Worm (Caenorhabditis elegans) whole organism, late embryonic: Measurements from ENCODE around the gene glb-25.

ENCODE experiments used
- C08G9.2 ChIP-seq: sonication (generic microtip); optimal IDR thresholded peaks from 2 replicates; lab custom pipeline; 2016; ENCODE audit warnings: mild to moderate bottlenecking, missing genetic modification characterization, moderate library complexity, missing compliant biosample characterization
- C38D4.7 ChIP-seq: fragments of 200-800 bp; sonication (Bioruptor generic); optimal IDR thresholded peaks from 2 replicates; lab custom pipeline; 2018; ENCODE audit warnings: mild to moderate bottlenecking, missing genetic modification characterization, moderate library complexity, missing compliant biosample characterization
- F13H6.1 ChIP-seq: sonication (generic microtip); optimal IDR thresholded peaks from 2 replicates; lab custom pipeline; 2016; ENCODE audit warnings: missing genetic modification characterization, missing compliant biosample characterization
- T23F11.4 ChIP-seq: fragments of 200-800 bp; sonication (Bioruptor generic); optimal IDR thresholded peaks from 2 replicates; lab custom pipeline; 2018; ENCODE audit warnings: mild to moderate bottlenecking, missing genetic modification characterization, missing compliant biosample characterization
- ahr-1 ChIP-seq: sonication (generic microtip); optimal IDR thresholded peaks from 2 replicates; lab custom pipeline; 2016; ENCODE audit warnings: missing genetic modification characterization, missing compliant biosample characterization
- ama-1 ChIP-seq: fragments of 150-350 bp; optimal IDR thresholded peaks from 2 replicates; lab custom pipeline; 2014
- ceh-18 ChIP-seq: sonication (generic microtip); optimal IDR thresholded peaks from 2 replicates; lab custom pipeline; 2016; ENCODE audit warnings: missing genetic modification characterization, missing compliant biosample characterization
- ceh-2 ChIP-seq: sonication (generic microtip); optimal IDR thresholded peaks from 2 replicates; lab custom pipeline; 2016; ENCODE audit warnings: missing genotype, missing genetic modification characterization, missing compliant biosample characterization
- ceh-24 ChIP-seq: sonication (generic microtip); optimal IDR thresholded peaks from 2 replicates; lab custom pipeline; 2016; ENCODE audit warnings: mild to moderate bottlenecking, missing genetic modification characterization, missing compliant biosample characterization
- ceh-30 ChIP-seq: fragments of 150-350 bp; optimal IDR thresholded peaks from 2 replicates; lab custom pipeline; 2014; ENCODE audit warnings: missing biosample characterization, missing genetic modification characterization
- ceh-48 ChIP-seq: sonication (generic microtip); optimal IDR thresholded peaks from 2 replicates; lab custom pipeline; 2016; ENCODE audit warnings: missing genetic modification characterization, inconsistent platforms, missing compliant biosample characterization
- ceh-6 ChIP-seq: fragments of 200-800 bp; sonication (Bioruptor generic); optimal IDR thresholded peaks from 2 replicates; lab custom pipeline; 2018; ENCODE audit warnings: mild to moderate bottlenecking, missing genetic modification characterization, missing compliant biosample characterization
- che-1 ChIP-seq: sonication (generic microtip); optimal IDR thresholded peaks from 2 replicates; lab custom pipeline; 2016; ENCODE audit warnings: mild to moderate bottlenecking, missing genetic modification characterization, missing compliant biosample characterization
- dmd-4 ChIP-seq: sonication (generic microtip); optimal IDR thresholded peaks from 2 replicates; lab custom pipeline; 2016; ENCODE audit warnings: borderline replicate concordance, missing genetic modification characterization, missing compliant biosample characterization
- dve-1 ChIP-seq: sonication (generic microtip); optimal IDR thresholded peaks from 2 replicates; lab custom pipeline; 2017; ENCODE audit warnings: antibody characterized with exemption, mild to moderate bottlenecking, missing genetic modification characterization, missing compliant biosample characterization
- ets-4 ChIP-seq: sonication (generic microtip); optimal IDR thresholded peaks from 2 replicates; lab custom pipeline; 2016; ENCODE audit warnings: missing genetic modification characterization, missing compliant biosample characterization
- fkh-6 ChIP-seq: sonication (generic microtip); optimal IDR thresholded peaks from 2 replicates; lab custom pipeline; 2016; ENCODE audit warnings: missing genetic modification characterization, missing compliant biosample characterization
- gmeb-2 ChIP-seq: sonication (generic microtip); optimal IDR thresholded peaks from 2 replicates; lab custom pipeline; 2016; ENCODE audit warnings: missing genetic modification characterization, inconsistent platforms, missing compliant biosample characterization
- hlh-13 ChIP-seq: fragments of 200-800 bp; sonication (Bioruptor generic); optimal IDR thresholded peaks from 2 replicates; lab custom pipeline; 2018; ENCODE audit warnings: mild to moderate bottlenecking, missing genetic modification characterization, missing compliant biosample characterization
- hlh-15 ChIP-seq: sonication (generic microtip); optimal IDR thresholded peaks from 2 replicates; lab custom pipeline; 2016; ENCODE audit warnings: missing genetic modification characterization, missing compliant biosample characterization
- hlh-30 ChIP-seq: sonication (generic microtip); optimal IDR thresholded peaks from 2 replicates; lab custom pipeline; 2017; ENCODE audit warnings: antibody characterized with exemption, missing genetic modification characterization, missing compliant biosample characterization; ENCODE audit not compliant: insufficient read depth
- lim-6 ChIP-seq: sonication (generic microtip); optimal IDR thresholded peaks from 2 replicates; lab custom pipeline; 2016; ENCODE audit warnings: missing genetic modification characterization, missing compliant biosample characterization
- madf-2 ChIP-seq: sonication (generic microtip); optimal IDR thresholded peaks from 2 replicates; lab custom pipeline; 2017; ENCODE audit warnings: missing genetic modification characterization, missing compliant biosample characterization
- mec-3 ChIP-seq: sonication (generic microtip); optimal IDR thresholded peaks from 2 replicates; lab custom pipeline; 2016; ENCODE audit warnings: borderline replicate concordance, missing genetic modification characterization, missing compliant biosample characterization
- nhr-11 ChIP-seq: fragments of 150-350 bp; optimal IDR thresholded peaks from 2 replicates; lab custom pipeline; 2014; ENCODE audit warnings: missing biosample characterization, missing genetic modification characterization
- npax-4 ChIP-seq: sonication (generic microtip); optimal IDR thresholded peaks from 2 replicates; lab custom pipeline; 2016; ENCODE audit warnings: missing genetic modification characterization, missing compliant biosample characterization
- odd-2 ChIP-seq: sonication (generic microtip); optimal IDR thresholded peaks from 2 replicates; lab custom pipeline; 2017; ENCODE audit warnings: antibody characterized with exemption, mild to moderate bottlenecking, missing genetic modification characterization, missing compliant biosample characterization
- pha-2 ChIP-seq: sonication (generic microtip); optimal IDR thresholded peaks from 2 replicates; lab custom pipeline; 2017; ENCODE audit warnings: mild to moderate bottlenecking, missing genetic modification characterization, missing compliant biosample characterization
- pqm-1 ChIP-seq: sonication (generic microtip); optimal IDR thresholded peaks from 2 replicates; lab custom pipeline; 2016; ENCODE audit warnings: missing genetic modification characterization, missing compliant biosample characterization
- sox-2 ChIP-seq: fragments of 200-800 bp; sonication (Bioruptor generic); IDR thresholded peaks from 2 replicates; pipeline ENCODE4 v1.3.6; 2022; ENCODE audit warnings: missing genetic modification reagents, missing genetic modification characterization, missing compliant biosample characterization
- syd-9 ChIP-seq: sonication (generic microtip); optimal IDR thresholded peaks from 2 replicates; lab custom pipeline; 2016; ENCODE audit warnings: mild to moderate bottlenecking, missing genetic modification characterization, moderate library complexity, missing compliant biosample characterization
- tbx-2 ChIP-seq: sonication (generic microtip); optimal IDR thresholded peaks from 2 replicates; lab custom pipeline; 2016; ENCODE audit warnings: missing genetic modification characterization, missing compliant biosample characterization
- unc-55 ChIP-seq: sonication (generic microtip); optimal IDR thresholded peaks from 2 replicates; lab custom pipeline; 2017; ENCODE audit warnings: missing biosample characterization, missing genetic modification reagents, missing genetic modification characterization
- unc-86 ChIP-seq: sonication (generic microtip); optimal IDR thresholded peaks from 2 replicates; lab custom pipeline; 2016; ENCODE audit warnings: missing genetic modification characterization, missing compliant biosample characterization
- zip-5 ChIP-seq: sonication (generic microtip); optimal IDR thresholded peaks from 2 replicates; lab custom pipeline; 2016; ENCODE audit warnings: missing genetic modification characterization, missing compliant biosample characterization
- ztf-16 ChIP-seq: sonication (generic microtip); optimal IDR thresholded peaks from 2 replicates; lab custom pipeline; 2017; ENCODE audit warnings: missing genetic modification characterization, missing compliant biosample characterization

glb-25 gene

ce11 chrV:1908542-1908941 is 29.5 kb upstream of the glb-25 start, which contains the start of gene srp-3:
TSS of gene srp-3 (plus strand) at chrV:1908842.
- no peak for TF ChIP-seq ahr-1
- no peak for TF ChIP-seq pqm-1 (tag; lab: Kevin White, UChicago)
- no peak for TF ChIP-seq fkh-6 (tag; lab: Kevin White, UChicago)
- no peak for TF ChIP-seq ceh-6
- TF ChIP-seq T23F11.4 = no peak
- TF ChIP-seq odd-2 (tag; lab: Kevin White, UChicago) = no peak
- TF ChIP-seq C38D4.7 (GFP tag; lab: Kevin White, UChicago) = no peak
- no peak for TF ChIP-seq tbx-2
- TF ChIP-seq nhr-11 (tag; lab: Kevin White, UChicago) = no peak
- TF ChIP-seq hlh-15 (tag; lab: Kevin White, UChicago) = no peak
- TF ChIP-seq ets-4 (tag; lab: Kevin White, UChicago) = no peak
- no peak for TF ChIP-seq lim-6 (tag; lab: Kevin White, UChicago)
- no peak for TF ChIP-seq unc-55
- TF ChIP-seq gmeb-2 (tag; lab: Kevin White, UChicago) = no peak
- no peak for TF ChIP-seq mec-3 (tag; lab: Kevin White, UChicago)
- TF ChIP-seq che-1 (tag; lab: Kevin White, UChicago) = no peak
- no peak for TF ChIP-seq ztf-16 (tag; lab: Kevin White, UChicago)
- TF ChIP-seq zip-5 (tag; lab: Kevin White, UChicago) = no peak
- TF ChIP-seq C08G9.2 (tag; lab: Kevin White, UChicago) = no peak
- TF ChIP-seq hlh-13 (GFP tag; lab: Kevin White, UChicago) = no peak
- TF ChIP-seq, all 69 proteins: peak for 0

DNA sequence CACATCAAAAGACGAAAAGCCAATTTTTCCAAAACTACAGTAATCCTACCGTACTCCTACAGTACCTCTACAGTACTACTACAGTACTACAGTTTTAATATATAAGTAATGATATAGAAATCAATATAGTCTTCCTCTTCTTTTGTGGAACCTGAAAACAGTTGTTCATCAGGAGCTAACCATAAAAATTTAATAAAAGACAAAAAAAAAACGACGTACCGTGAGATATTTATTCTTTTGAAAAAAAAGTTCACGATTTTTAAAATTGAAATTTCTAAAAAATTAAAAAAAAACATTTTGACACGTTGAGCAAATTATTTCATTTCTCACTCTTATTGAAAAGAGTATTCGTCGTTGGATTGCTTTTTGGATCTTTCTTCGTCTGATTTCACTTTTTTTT is 27.0 kb upstream of the glb-25 start, which contains the start of gene Y32G9A.3:
TSS of gene Y32G9A.3 (plus strand) at position 301 of the 400 bp plus-strand sequence.
- no peak for TF ChIP-seq ceh-48 (tag; lab: Kevin White, UChicago)
- no peak for TF ChIP-seq ceh-30 (tag; lab: Kevin White, UChicago)
- TF ChIP-seq npax-4 (tag; lab: Kevin White, UChicago) = no peak
- no peak for TF ChIP-seq dve-1 (tag; lab: Kevin White, UChicago)
- no peak for TF ChIP-seq T23F11.4
- TF ChIP-seq dmd-4 (tag; lab: Kevin White, UChicago) = no peak
- TF ChIP-seq ceh-18 (tag; lab: Kevin White, UChicago) = no peak
- no peak for TF ChIP-seq F13H6.1 (tag; lab: Kevin White, UChicago)
- TF ChIP-seq unc-86 = no peak
- TF ChIP-seq hlh-30 = no peak
- TF ChIP-seq C38D4.7 (GFP tag; lab: Kevin White, UChicago) = no peak
- TF ChIP-seq syd-9 (tag; lab: Kevin White, UChicago) = no peak
- TF ChIP-seq ceh-6 = no peak
- TF ChIP-seq zip-5 (tag; lab: Kevin White, UChicago) = no peak
- no peak for TF ChIP-seq ceh-24 (tag; lab: Kevin White, UChicago)
- TF ChIP-seq, all 69 proteins: peak for 0

ce11 chrV:1918030-1918559 is 20.0 kb upstream of the glb-25 start, which contains the start of gene Y32G9A.2:
TSS of gene Y32G9A.2 (plus strand) at chrV:1918509.
- no peak for TF ChIP-seq ceh-2 (tag; lab: Kevin White, UChicago)
- no peak for TF ChIP-seq pha-2 (tag; lab: Kevin White, UChicago)
- no peak for TF ChIP-seq hlh-13 (GFP tag; lab: Kevin White, UChicago)
- no peak for TF ChIP-seq sox-2 (GFP tag; lab: Robert Waterston, UW)
- no peak for TF ChIP-seq madf-2 (tag; lab: Kevin White, UChicago)
- TF ChIP-seq npax-4 (tag; lab: Kevin White, UChicago) = no peak
- TF ChIP-seq, all 69 proteins: peak for 0

DNA sequence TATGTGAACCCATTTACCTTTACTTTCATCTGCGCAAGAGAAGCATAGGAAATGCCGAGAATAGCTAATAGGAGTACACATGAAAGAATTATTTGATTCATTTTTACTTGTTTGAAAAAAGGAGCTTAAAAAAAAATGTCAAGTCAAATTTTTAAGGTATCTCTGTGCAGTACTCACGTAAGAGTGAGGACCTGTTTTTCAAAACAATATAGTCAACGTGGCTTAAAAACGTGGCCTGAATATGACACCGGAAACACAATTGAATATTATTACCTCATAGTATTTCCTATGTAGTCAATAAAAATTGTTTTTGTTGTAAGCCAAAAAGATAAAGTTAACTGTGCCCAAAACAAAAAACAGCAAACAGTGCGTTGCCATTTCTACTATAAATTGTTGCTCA is 18.0 kb upstream of the glb-25 start, which contains the start of gene Y32G9A.12:
TSS of gene Y32G9A.12 (minus strand) at position 101 of the 400 bp plus-strand sequence.
- no peak for TF ChIP-seq ama-1 (lab: Kevin White, UChicago)
